Fruit fly (Drosophila melanogaster) whole organism, prepupa: Measurements from ENCODE around the gene CG11695.

Experiments used
- CG10631 ChIP-seq: fragments of 200-800 bp; sonication (Bioruptor generic); optimal IDR thresholded peaks from 2 replicates; lab custom pipeline; 2016; ENCODE audit warnings: missing biosample characterization, missing genetic modification characterization
- CG11294 ChIP-seq: fragments of 200-800 bp; sonication (Bioruptor generic); IDR thresholded peaks from 2 replicates; pipeline ENCODE4 v1.3.6; 2022; ENCODE audit warnings: missing biosample characterization, missing genetic modification characterization
- CG11762 ChIP-seq: fragments of 200-800 bp; sonication (Bioruptor generic); optimal IDR thresholded peaks from 3 replicates; lab custom pipeline; 2016; ENCODE audit warnings: missing biosample characterization, missing genetic modification characterization; ENCODE audit not compliant: insufficient read depth
- CG11902 ChIP-seq: fragments of 200-800 bp; sonication (Bioruptor generic); optimal IDR thresholded peaks from 3 replicates; lab custom pipeline; 2016; ENCODE audit warnings: missing biosample characterization, missing genetic modification characterization
- CG15336 ChIP-seq: fragments of 200-800 bp; sonication (Bioruptor generic); IDR thresholded peaks from 2 replicates; pipeline ENCODE4 v1.3.6; 2022; ENCODE audit warnings: missing biosample characterization, missing genetic modification characterization
- CG1621 ChIP-seq: fragments of 200-800 bp; sonication (Bioruptor generic); optimal IDR thresholded peaks from 3 replicates; lab custom pipeline; 2018; ENCODE audit warnings: missing biosample characterization, mild to moderate bottlenecking, missing genetic modification characterization
- CG16779 ChIP-seq: fragments of 200-800 bp; sonication (Bioruptor generic); optimal IDR thresholded peaks from 3 replicates; lab custom pipeline; 2017; ENCODE audit warnings: missing biosample characterization, mild to moderate bottlenecking, missing genetic modification characterization
- CG3032 ChIP-seq: fragments of 200-800 bp; optimal IDR thresholded peaks from 2 replicates; lab custom pipeline; 2019; ENCODE audit warnings: missing biosample characterization, mild to moderate bottlenecking, missing genetic modification characterization, moderate library complexity
- CG31627 ChIP-seq: fragments of 200-800 bp; sonication (Bioruptor generic); optimal IDR thresholded peaks from 3 replicates; lab custom pipeline; 2016; ENCODE audit warnings: missing biosample characterization, missing genetic modification characterization
- CG3919 ChIP-seq: fragments of 200-800 bp; sonication (Bioruptor generic); optimal IDR thresholded peaks from 3 replicates; lab custom pipeline; 2016; ENCODE audit warnings: missing biosample characterization, missing genetic modification characterization
- CG4318 ChIP-seq: fragments of 200-800 bp; sonication (Bioruptor generic); optimal IDR thresholded peaks from 3 replicates; lab custom pipeline; 2017; ENCODE audit warnings: missing biosample characterization, mild to moderate bottlenecking, missing genetic modification characterization
- CG6163 ChIP-seq: fragments of 200-800 bp; sonication (Bioruptor generic); IDR thresholded peaks from 3 replicates; pipeline ENCODE4 v1.3.6; 2022; ENCODE audit warnings: missing biosample characterization, missing genetic modification characterization
- CG6792 ChIP-seq: fragments of 200-800 bp; sonication (Bioruptor generic); optimal IDR thresholded peaks from 3 replicates; lab custom pipeline; 2016; ENCODE audit warnings: missing biosample characterization, missing genetic modification characterization
- CG6808 ChIP-seq: fragments of 200-800 bp; sonication (Bioruptor generic); optimal IDR thresholded peaks from 3 replicates; lab custom pipeline; 2017; ENCODE audit warnings: missing biosample characterization, missing genetic modification characterization, mild to moderate bottlenecking, moderate library complexity, missing genetic modification reagents
- CG6854 ChIP-seq: fragments of 200-800 bp; sonication (Bioruptor generic); optimal IDR thresholded peaks from 2 replicates; lab custom pipeline; 2017; ENCODE audit warnings: missing biosample characterization, mild to moderate bottlenecking, missing genetic modification characterization
- CG7368 ChIP-seq: fragments of 200-800 bp; sonication (Bioruptor generic); optimal IDR thresholded peaks from 3 replicates; lab custom pipeline; 2016; ENCODE audit warnings: missing biosample characterization, missing genetic modification characterization
- CG8319 ChIP-seq: fragments of 200-800 bp; sonication (Bioruptor generic); optimal IDR thresholded peaks from 3 replicates; lab custom pipeline; 2016; ENCODE audit warnings: missing biosample characterization, missing genetic modification characterization
- CG9139 ChIP-seq: fragments of 200-800 bp; sonication (Bioruptor generic); optimal IDR thresholded peaks from 3 replicates; lab custom pipeline; 2017; ENCODE audit warnings: missing biosample characterization, mild to moderate bottlenecking, missing genetic modification characterization
- Eip75B ChIP-seq: fragments of 200-800 bp; sonication (Bioruptor generic); optimal IDR thresholded peaks from 3 replicates; lab custom pipeline; 2016; ENCODE audit warnings: missing biosample characterization, missing genetic modification characterization
- Eip78C ChIP-seq: fragments of 200-800 bp; sonication (Bioruptor generic); peaks from one replicate; lab custom pipeline; 2016; ENCODE audit warnings: missing biosample characterization, missing genetic modification characterization
- Eip93F ChIP-seq: fragments of 200-800 bp; sonication (Bioruptor generic); optimal IDR thresholded peaks from 2 replicates; lab custom pipeline; 2016; ENCODE audit warnings: missing biosample characterization, mild to moderate bottlenecking, missing genetic modification characterization
- Gug ChIP-seq: fragments of 200-800 bp; sonication (Bioruptor generic); IDR thresholded peaks from 2 replicates; pipeline ENCODE4 v1.3.6; 2022; ENCODE audit warnings: missing biosample characterization, missing genetic modification characterization
- Hr38 ChIP-seq: sonication (Bioruptor generic); optimal IDR thresholded peaks from 2 replicates; lab custom pipeline; 2016; ENCODE audit warnings: missing biosample characterization, missing genetic modification characterization
- Hr39 ChIP-seq: fragments of 200-800 bp; sonication (Bioruptor generic); optimal IDR thresholded peaks from 2 replicates; lab custom pipeline; 2016; ENCODE audit warnings: missing biosample characterization, missing genetic modification characterization
- Hr4 ChIP-seq: fragments of 200-800 bp; sonication (Bioruptor generic); optimal IDR thresholded peaks from 3 replicates; lab custom pipeline; 2016; ENCODE audit warnings: missing biosample characterization, missing genetic modification characterization
- Met ChIP-seq: fragments of 200-800 bp; sonication (Bioruptor generic); optimal IDR thresholded peaks from 3 replicates; lab custom pipeline; 2016; ENCODE audit warnings: missing biosample characterization, missing genetic modification characterization
- Smox ChIP-seq: fragments of 200-800 bp; sonication (Bioruptor generic); optimal IDR thresholded peaks from 3 replicates; lab custom pipeline; 2016; ENCODE audit warnings: missing biosample characterization, missing genetic modification characterization
- Sox14 ChIP-seq: fragments of 200-800 bp; sonication (Bioruptor generic); optimal IDR thresholded peaks from 3 replicates; lab custom pipeline; 2016; ENCODE audit warnings: missing biosample characterization, missing genetic modification characterization
- Sox15 ChIP-seq: fragments of 200-800 bp; sonication (Bioruptor generic); optimal IDR thresholded peaks from 3 replicates; lab custom pipeline; 2016; ENCODE audit warnings: missing biosample characterization, missing genetic modification characterization
- acj6 ChIP-seq: fragments of 200-800 bp; sonication (Bioruptor generic); optimal IDR thresholded peaks from 3 replicates; lab custom pipeline; 2016; ENCODE audit warnings: missing biosample characterization, missing genetic modification characterization
- cyc ChIP-seq: fragments of 200-800 bp; sonication (Bioruptor generic); optimal IDR thresholded peaks from 3 replicates; lab custom pipeline; 2016; ENCODE audit warnings: missing biosample characterization, missing genetic modification characterization
- dsx ChIP-seq: fragments of 200-800 bp; optimal IDR thresholded peaks from 3 replicates; lab custom pipeline; 2019; ENCODE audit warnings: missing biosample characterization, mild to moderate bottlenecking, missing genetic modification characterization, moderate library complexity; ENCODE audit not compliant: poor library complexity, severe bottlenecking
- fd59A ChIP-seq: fragments of 200-800 bp; sonication (Bioruptor generic); optimal IDR thresholded peaks from 2 replicates; lab custom pipeline; 2017; ENCODE audit warnings: missing biosample characterization, mild to moderate bottlenecking, missing genetic modification characterization, missing genetic modification reagents
- fd85E ChIP-seq: fragments of 200-800 bp; sonication (Bioruptor generic); optimal IDR thresholded peaks from 3 replicates; lab custom pipeline; 2016; ENCODE audit warnings: missing biosample characterization, missing genetic modification characterization
- fkh ChIP-seq: fragments of 200-800 bp; sonication (Bioruptor generic); optimal IDR thresholded peaks from 3 replicates; lab custom pipeline; 2017; ENCODE audit warnings: missing biosample characterization, mild to moderate bottlenecking, missing genetic modification characterization, moderate library complexity
- lz ChIP-seq: fragments of 200-800 bp; sonication (Bioruptor generic); optimal IDR thresholded peaks from 3 replicates; lab custom pipeline; 2016; ENCODE audit warnings: missing biosample characterization, missing genetic modification characterization
- net ChIP-seq: fragments of 200-800 bp; sonication (Bioruptor generic); optimal IDR thresholded peaks from 3 replicates; lab custom pipeline; 2016; ENCODE audit warnings: missing biosample characterization, missing genetic modification characterization
- salr ChIP-seq, 2 experiments: fragments of 200-800 bp; sonication (Bioruptor generic); optimal IDR thresholded peaks; 3 replicates each; lab custom pipeline; 2016 to 2018; ENCODE audit warnings: missing biosample characterization in 2 of 2, missing genetic modification characterization in 2 of 2, mild to moderate bottlenecking in 1 of 2
- spab ChIP-seq: fragments of 200-800 bp; sonication (Bioruptor generic); optimal IDR thresholded peaks from 2 replicates; lab custom pipeline; 2017; ENCODE audit warnings: missing biosample characterization, mild to moderate bottlenecking, missing genetic modification characterization, missing genetic modification reagents
- ss ChIP-seq, 2 experiments: fragments of 200-800 bp; sonication (Bioruptor generic); optimal IDR thresholded peaks; 2 replicates in 1 of 2; 3 replicates in 1 of 2; lab custom pipeline; 2017 to 2018; ENCODE audit warnings: mild to moderate bottlenecking in 2 of 2, missing biosample characterization in 2 of 2, missing genetic modification characterization in 2 of 2, moderate library complexity in 1 of 2
- svp ChIP-seq: fragments of 200-800 bp; sonication (Bioruptor generic); peaks from one replicate; lab custom pipeline; 2016; ENCODE audit warnings: missing biosample characterization, missing genetic modification characterization
- topi ChIP-seq: fragments of 200-800 bp; sonication (Bioruptor generic); optimal IDR thresholded peaks from 3 replicates; lab custom pipeline; 2016; ENCODE audit warnings: missing biosample characterization, missing genetic modification characterization
- vri ChIP-seq: fragments of 200-800 bp; sonication (Bioruptor generic); optimal IDR thresholded peaks from 3 replicates; lab custom pipeline; 2016; ENCODE audit warnings: missing biosample characterization, mild to moderate bottlenecking, missing genetic modification characterization

Gene CG11695

DNA sequence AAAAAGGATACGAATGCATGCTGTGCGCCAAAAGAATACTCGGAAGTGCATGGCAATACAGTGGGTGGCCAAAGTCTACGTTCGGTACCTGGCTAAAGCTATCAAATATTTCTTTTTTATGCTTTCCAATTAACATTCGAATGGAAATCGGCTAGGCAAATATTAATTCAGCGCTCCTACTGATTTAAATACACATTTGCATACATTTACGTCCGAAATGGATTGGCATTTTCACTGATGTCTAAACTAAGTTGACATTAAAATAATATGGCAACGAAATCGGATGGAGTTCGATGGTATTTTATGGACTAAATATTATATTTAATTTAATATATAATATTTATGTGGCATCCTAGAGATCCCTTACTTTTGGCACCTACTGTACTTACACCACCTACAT, 34.2 kb upstream of the CG11695 start (continued):
- no peak for TF ChIP-seq Sox15
- TF ChIP-seq fkh (GFP tag; lab: Kevin White, UChicago), result no peak
- TF ChIP-seq svp (GFP tag; lab: Kevin White, UChicago), result no peak
- TF ChIP-seq Met, result no peak
- no peak for TF ChIP-seq CG31627 (GFP tag; lab: Kevin White, UChicago)
- TF ChIP-seq fd59A (GFP tag; lab: Kevin White, UChicago), result no peak
- no peak for TF ChIP-seq CG7368 (GFP tag; lab: Kevin White, UChicago)
- TF ChIP-seq spab (GFP tag; lab: Kevin White, UChicago), result peak; percentile 28
- TF ChIP-seq CG10631 (GFP tag; lab: Kevin White, UChicago), result peak; percentile 42
- no peak for TF ChIP-seq CG8319
- no peak for TF ChIP-seq CG15336 (GFP tag; lab: Robert Waterston, UW)
- peak; percentile 36 for TF ChIP-seq dsx (GFP tag; lab: Kevin White, UChicago)
- TF ChIP-seq Sox14, result no peak
- TF ChIP-seq CG3032, result peak; percentile 40
- TF ChIP-seq lz, result no peak
- no peak for TF ChIP-seq Gug (GFP tag; lab: Robert Waterston, UW)
- peak; percentile 44 for TF ChIP-seq CG6808
- TF ChIP-seq CG6854, result no peak
- TF ChIP-seq CG6792 (GFP tag; lab: Kevin White, UChicago), result peak; percentile 14
- peak; percentile 43 for TF ChIP-seq acj6 (GFP tag; lab: Kevin White, UChicago)
- TF ChIP-seq ss (GFP tag; optimal IDR thresholded peaks at IDR 0.05; lab: Kevin White, UChicago), result peak; percentile 4 to 52
- peak; percentile 19 for TF ChIP-seq Hr39 (GFP tag; lab: Kevin White, UChicago)
- 0 out of 3 replicates have a peak, but pooled peaks have one; percentile 8 for TF ChIP-seq CG6163 (GFP tag; lab: Robert Waterston, UW)
- TF ChIP-seq Hr4 (GFP tag; lab: Kevin White, UChicago), result peak; percentile 10
- TF ChIP-seq CG11762 (GFP tag; lab: Kevin White, UChicago), result peak; percentile 7
- no peak for TF ChIP-seq Eip75B (GFP tag; lab: Kevin White, UChicago)
- TF ChIP-seq CG1621 (tag; lab: Kevin White, UChicago), result no peak
- TF ChIP-seq net (GFP tag; lab: Kevin White, UChicago), result no peak
- TF ChIP-seq CG3919 (GFP tag; lab: Kevin White, UChicago), result peak; percentile 20
- no peak for TF ChIP-seq Eip93F
- peak in 1 of 2 experiments; percentile 28 for TF ChIP-seq salr (GFP tag; optimal IDR thresholded peaks at IDR 0.05; lab: Kevin White, UChicago)
- no peak for TF ChIP-seq fd85E
- no peak for TF ChIP-seq CG11294 (GFP tag; lab: Robert Waterston, UW)
- peak; percentile 13 for TF ChIP-seq CG16779 (tag; lab: Kevin White, UChicago)

DNA sequence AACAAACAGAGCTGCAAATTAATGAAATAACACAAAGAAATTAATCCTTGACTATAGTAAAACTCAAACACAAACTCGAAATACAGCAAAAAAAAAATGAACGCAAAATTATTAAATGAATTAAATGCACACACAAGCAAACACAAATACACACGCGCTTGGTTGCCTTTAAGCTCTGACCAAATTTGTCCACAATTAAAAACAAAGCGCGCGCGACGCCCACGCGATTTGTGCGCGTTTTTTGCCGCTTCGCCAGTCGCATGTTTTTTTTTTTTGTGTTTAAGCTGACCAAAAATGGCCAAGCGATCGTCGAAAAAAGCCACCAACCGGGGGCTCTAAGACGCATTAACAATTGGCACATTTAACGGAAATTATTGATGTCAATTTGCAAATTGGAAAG, 33.4 kb upstream of the CG11695 start:
- TF ChIP-seq Eip78C (no peak), Gug (GFP tag; lab: Robert Waterston, UW) (no peak), CG8319 (no peak), CG7368 (GFP tag; lab: Kevin White, UChicago) (no peak), CG3032 (no peak), topi (no peak), Hr38 (GFP tag; lab: Kevin White, UChicago) (no peak), cyc (GFP tag; lab: Kevin White, UChicago) (no peak), CG4318 (GFP tag; lab: Kevin White, UChicago) (no peak), CG3919 (GFP tag; lab: Kevin White, UChicago) (no peak), Smox (no peak), CG11762 (GFP tag; lab: Kevin White, UChicago) (no peak), CG11902 (GFP tag; lab: Kevin White, UChicago) (no peak), CG6808 (no peak), fkh (GFP tag; lab: Kevin White, UChicago) (no peak), vri (no peak), CG9139 (GFP tag; lab: Kevin White, UChicago) (no peak), CG31627 (GFP tag; lab: Kevin White, UChicago) (no peak), CG10631 (GFP tag; lab: Kevin White, UChicago) (no peak)
